Comparison of ENCODE assay signal across 2 fruit fly cellular contexts in the genomic region with DNA sequence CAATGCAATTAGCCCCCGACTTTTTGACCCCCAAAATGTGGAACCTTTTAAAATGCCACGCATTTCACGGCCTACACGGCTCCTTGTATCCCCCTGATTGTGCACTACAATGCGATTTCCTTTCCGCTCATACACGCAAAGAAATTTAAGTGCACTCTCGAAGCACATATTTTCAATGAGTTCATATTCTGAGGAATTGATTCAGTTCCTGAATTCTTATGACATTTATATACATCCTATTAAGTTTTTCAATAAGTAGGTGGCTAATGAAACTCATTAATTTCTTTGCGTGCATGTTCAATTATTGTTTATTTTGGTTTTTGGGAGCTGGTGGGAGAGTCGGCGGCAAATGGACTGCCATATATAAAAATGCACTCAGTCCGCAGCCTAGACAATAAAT.
TF ChIP-seq lines count a peak whose summit lies in the region.

No protein-coding gene starts in this region.

TF ChIP-seq in whole organism, embryonic, 481 proteins besides CTCF, POLR2A, EP300 and RAD21 (continued from another document and continues in another):
- TF ChIP-seq Sox102F (GFP tag; optimal IDR thresholded peaks at IDR 0.05; lab: Kevin White, UChicago) (peak; percentile 85), shn (GFP tag; optimal IDR thresholded peaks at IDR 0.05; lab: Kevin White, UChicago) (no peak), CG33557 (GFP tag; optimal IDR thresholded peaks at IDR 0.05; lab: Kevin White, UChicago) (peak; percentile 76), NfI (GFP tag; optimal IDR thresholded peaks at IDR 0.05; lab: Kevin White, UChicago) (peak; percentile 43), tap (tag; optimal IDR thresholded peaks at IDR 0.05; lab: Kevin White, UChicago) (peak; percentile 55), CG2120 (GFP tag; optimal IDR thresholded peaks at IDR 0.05; lab: Kevin White, UChicago) (no peak), crc (GFP tag; optimal IDR thresholded peaks at IDR 0.05; lab: Kevin White, UChicago) (peak; percentile 31), eyg (GFP tag; optimal IDR thresholded peaks at IDR 0.05; lab: Kevin White, UChicago) (no peak), CG3281 (GFP tag; optimal IDR thresholded peaks at IDR 0.05; lab: Kevin White, UChicago) (no peak), twi (tag; optimal IDR thresholded peaks at IDR 0.05; lab: Kevin White, UChicago) (peak; percentile 44), Dek (tag; optimal IDR thresholded peaks at IDR 0.05; lab: Kevin White, UChicago) (no peak), tna (GFP tag; IDR thresholded peaks at IDR 0.05; lab: Robert Waterston, UW; ENCODE audit: partially characterized antibody) (no peak), CG12155 (GFP tag; optimal IDR thresholded peaks at IDR 0.05; lab: Kevin White, UChicago) (peak; percentile 45), pum (GFP tag; optimal IDR thresholded peaks at IDR 0.05; lab: Kevin White, UChicago) (peak; percentile 68), Sry-β (GFP tag; optimal IDR thresholded peaks at IDR 0.05; lab: Kevin White, UChicago) (no peak), salm (tag; optimal IDR thresholded peaks at IDR 0.05; lab: Kevin White, UChicago) (peak; percentile 47), fd64A (GFP tag; optimal IDR thresholded peaks at IDR 0.05; lab: Kevin White, UChicago) (peak; percentile 73), Ptx1 (GFP tag; IDR thresholded peaks at IDR 0.05; lab: Robert Waterston, UW) (peak; percentile 52; the same call in 1 of the 2 replicates), pan (optimal IDR thresholded peaks at IDR 0.05; lab: Kevin White, UChicago) (no peak), pan (GFP tag; optimal IDR thresholded peaks at IDR 0.05 in 1 of 2, IDR thresholded peaks at IDR 0.05 in 1 of 2) (peak in 1 of 2 experiments; percentile 53), lbe (GFP tag; optimal IDR thresholded peaks at IDR 0.05; lab: Kevin White, UChicago) (no peak), ranshi (GFP tag; IDR thresholded peaks at IDR 0.05; lab: Robert Waterston, UW) (peak; percentile 45; the same call in 1 of the 2 replicates), ewg (GFP tag; optimal IDR thresholded peaks at IDR 0.05; lab: Kevin White, UChicago) (peak; percentile 65), disco-r (GFP tag; optimal IDR thresholded peaks at IDR 0.05; lab: Kevin White, UChicago) (no peak), CG8478 (optimal IDR thresholded peaks at IDR 0.05; lab: Kevin White, UChicago) (no peak), CG3163 (GFP tag; optimal IDR thresholded peaks at IDR 0.05; lab: Kevin White, UChicago) (no peak), Sin3A (optimal IDR thresholded peaks at IDR 0.05; lab: Kevin White, UChicago) (no peak), phol (tag; optimal IDR thresholded peaks at IDR 0.05; lab: Kevin White, UChicago) (peak; percentile 84), CG9876 (GFP tag; optimal IDR thresholded peaks at IDR 0.05; lab: Kevin White, UChicago) (no peak), CG42726 (GFP tag; IDR thresholded peaks at IDR 0.05; lab: Robert Waterston, UW; ENCODE audit: partially characterized antibody) (no peak), ash1 (GFP tag; optimal IDR thresholded peaks at IDR 0.05; lab: Kevin White, UChicago) (no peak), CG16779 (GFP tag; IDR thresholded peaks at IDR 0.05; lab: Robert Waterston, UW) (no peak), al (GFP tag; IDR thresholded peaks at IDR 0.05; lab: Robert Waterston, UW) (no peak), CG15601 (tag; optimal IDR thresholded peaks at IDR 0.05; lab: Kevin White, UChicago) (peak; percentile 80), D (optimal IDR thresholded peaks at IDR 0.05; lab: Kevin White, UChicago) (no peak), D (GFP tag; optimal IDR thresholded peaks at IDR 0.05; lab: Kevin White, UChicago) (peak; percentile 78), CG17385 (GFP tag; optimal IDR thresholded peaks at IDR 0.05; lab: Kevin White, UChicago) (peak; percentile 54), Fer2 (tag; optimal IDR thresholded peaks at IDR 0.05; lab: Kevin White, UChicago) (no peak), BEAF-32 (GFP tag; optimal IDR thresholded peaks at IDR 0.05; lab: Kevin White, UChicago) (no peak), az2 (GFP tag; optimal IDR thresholded peaks at IDR 0.05; lab: Kevin White, UChicago) (peak; percentile 71), Ssrp (tag; optimal IDR thresholded peaks at IDR 0.05; lab: Kevin White, UChicago) (peak; percentile 81), Tbp (GFP tag; optimal IDR thresholded peaks at IDR 0.05; lab: Kevin White, UChicago) (no peak), sr (GFP tag; IDR thresholded peaks at IDR 0.05; lab: Robert Waterston, UW) (no peak), Blimp-1 (GFP tag; optimal IDR thresholded peaks at IDR 0.05; lab: Kevin White, UChicago) (peak; percentile 84), da (GFP tag; optimal IDR thresholded peaks at IDR 0.05; lab: Kevin White, UChicago) (no peak), scrt (GFP tag; optimal IDR thresholded peaks at IDR 0.05; lab: Kevin White, UChicago) (no peak), sima (GFP tag; optimal IDR thresholded peaks at IDR 0.05; lab: Kevin White, UChicago) (no peak), CG1529 (GFP tag; optimal IDR thresholded peaks at IDR 0.05; lab: Kevin White, UChicago) (peak; percentile 72), aop (GFP tag; IDR thresholded peaks at IDR 0.05; lab: Robert Waterston, UW) (no peak), CG32767 (GFP tag; IDR thresholded peaks at IDR 0.05; lab: Robert Waterston, UW) (no peak), dmrt11E (tag; optimal IDR thresholded peaks at IDR 0.05; lab: Kevin White, UChicago) (peak; percentile 91), Dip3 (GFP tag; optimal IDR thresholded peaks at IDR 0.05; lab: Kevin White, UChicago) (no peak), CG30403 (GFP tag; optimal IDR thresholded peaks at IDR 0.05; lab: Kevin White, UChicago) (peak; percentile 52), CG12744 (GFP tag; optimal IDR thresholded peaks at IDR 0.05; lab: Kevin White, UChicago) (no peak), CG17829 (tag; optimal IDR thresholded peaks at IDR 0.05; lab: Kevin White, UChicago) (peak; percentile 82), repo (GFP tag; optimal IDR thresholded peaks at IDR 0.05; lab: Kevin White, UChicago) (peak; percentile 55), Gug (GFP tag; IDR thresholded peaks at IDR 0.05; lab: Robert Waterston, UW) (peak; percentile 59; the same call in 2 of the 4 replicates), rib (GFP tag; IDR thresholded peaks at IDR 0.05; lab: Robert Waterston, UW) (no peak), hbn (GFP tag; IDR thresholded peaks at IDR 0.05; lab: Robert Waterston, UW; ENCODE audit: partially characterized antibody) (no peak), CG10959 (GFP tag; IDR thresholded peaks at IDR 0.05; lab: Robert Waterston, UW) (peak; percentile 67), Dad (GFP tag; optimal IDR thresholded peaks at IDR 0.05; lab: Kevin White, UChicago) (peak; percentile 40), mld (GFP tag; IDR thresholded peaks at IDR 0.05; lab: Robert Waterston, UW; ENCODE audit: partially characterized antibody) (no peak), chm (GFP tag; IDR thresholded peaks at IDR 0.05; lab: Robert Waterston, UW) (peak; percentile 60; the same call in 1 of the 2 replicates), HmgZ (tag; optimal IDR thresholded peaks at IDR 0.05; lab: Kevin White, UChicago) (no peak)

TF ChIP-seq in whole organism, prepupa, 60 proteins besides CTCF, POLR2A, EP300 and RAD21 (continued from another document):
- TF ChIP-seq Hr39 (GFP tag; optimal IDR thresholded peaks at IDR 0.05; lab: Kevin White, UChicago) (peak; percentile 35), cyc (GFP tag; optimal IDR thresholded peaks at IDR 0.05; lab: Kevin White, UChicago) (peak; percentile 21), CG16779 (tag; optimal IDR thresholded peaks at IDR 0.05; lab: Kevin White, UChicago) (no peak), Gug (GFP tag; IDR thresholded peaks at IDR 0.05; lab: Robert Waterston, UW) (peak; percentile 21; the same call in 1 of the 2 replicates), svp (GFP tag; lab: Kevin White, UChicago) (peak; percentile 64), Eip75B (GFP tag; optimal IDR thresholded peaks at IDR 0.05; lab: Kevin White, UChicago) (peak; percentile 5), CG1621 (tag; optimal IDR thresholded peaks at IDR 0.05; lab: Kevin White, UChicago) (no peak), Eip78C (GFP tag; lab: Kevin White, UChicago) (peak; percentile 69), CG6163 (GFP tag; IDR thresholded peaks at IDR 0.05; lab: Robert Waterston, UW) (0 out of 3 replicates have a peak, but pooled peaks have one; percentile 58), Smox (GFP tag; optimal IDR thresholded peaks at IDR 0.05; lab: Kevin White, UChicago) (no peak), CG6854 (GFP tag; optimal IDR thresholded peaks at IDR 0.05; lab: Kevin White, UChicago) (no peak), topi (GFP tag; optimal IDR thresholded peaks at IDR 0.05; lab: Kevin White, UChicago) (peak; percentile 17), salr (GFP tag; optimal IDR thresholded peaks at IDR 0.05; lab: Kevin White, UChicago) (peak in 1 of 2 experiments; percentile 30), fd59A (GFP tag; optimal IDR thresholded peaks at IDR 0.05; lab: Kevin White, UChicago) (no peak), Eip93F (GFP tag; optimal IDR thresholded peaks at IDR 0.05; lab: Kevin White, UChicago) (no peak), Sox14 (GFP tag; optimal IDR thresholded peaks at IDR 0.05; lab: Kevin White, UChicago) (peak; percentile 33)
